Worm (Caenorhabditis elegans) whole organism, midembryonic: ENCODE measurements around the gene F47B7.3.

Experiments
- flt-1 ChIP-seq: fragments of 200-800 bp; sonication (Bioruptor generic); IDR thresholded peaks from 2 replicates; pipeline ENCODE4 v1.3.6; 2022; ENCODE audit warnings: missing genetic modification characterization, missing compliant biosample characterization
- klf-2 ChIP-seq: fragments of 200-800 bp; sonication (Bioruptor generic); conservative IDR thresholded peaks from 2 replicates; pipeline ENCODE4 v1.3.6; 2022; ENCODE audit warnings: missing genetic modification reagents, missing genetic modification characterization, missing compliant biosample characterization
- med-1 ChIP-seq: sonication (generic microtip); optimal IDR thresholded peaks from 2 replicates; lab custom pipeline; 2017; ENCODE audit warnings: missing genetic modification characterization, mild to moderate bottlenecking, missing compliant biosample characterization, antibody characterized with exemption, missing genetic modification reagents; ENCODE audit not compliant: insufficient read depth
- ztf-23 ChIP-seq: fragments of 200-800 bp; sonication (Bioruptor generic); IDR thresholded peaks from 2 replicates; pipeline ENCODE4 v1.3.6; 2022; ENCODE audit warnings: missing genetic modification reagents, missing genetic modification characterization, missing compliant biosample characterization
- ztf-29 ChIP-seq: fragments of 200-800 bp; sonication (Bioruptor generic); IDR thresholded peaks from 2 replicates; pipeline ENCODE4 v1.3.6; 2022; ENCODE audit warnings: missing genetic modification reagents, missing genetic modification characterization, missing compliant biosample characterization

DNA sequence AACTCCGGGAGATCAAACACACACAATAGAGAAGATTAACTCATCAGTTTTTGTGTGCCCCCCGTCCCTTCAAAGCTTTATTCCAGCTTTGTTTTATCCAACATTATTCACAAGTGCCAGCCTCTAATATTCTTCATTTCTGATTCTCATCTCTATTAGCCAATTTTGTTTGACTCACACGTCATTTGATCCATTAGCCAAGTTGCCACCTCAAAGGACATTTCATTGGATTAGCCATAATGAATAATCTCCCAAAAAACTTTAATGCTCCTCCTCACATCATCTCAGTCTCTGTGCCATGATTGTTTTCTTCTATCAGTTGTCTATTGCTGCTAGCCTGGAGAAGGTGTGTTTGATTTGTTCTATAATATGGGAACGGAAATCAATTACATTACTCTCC, 38.8 kb downstream of the F47B7.3 start:
- TF ChIP-seq klf-2 (GFP tag; lab: Robert Waterston, UW) (no peak), flt-1 (GFP tag; lab: Robert Waterston, UW) (no peak), ztf-23 (GFP tag; lab: Robert Waterston, UW) (no peak), ztf-29 (GFP tag; lab: Robert Waterston, UW) (no peak), med-1 (GFP tag; lab: Kevin White, UChicago) (no peak)
